Worm (Caenorhabditis elegans) whole organism, L4/young adult: ENCODE results near the gene nhr-237.

ENCODE experiments used
- W03F9.2 ChIP-seq: fragments of 150-350 bp; optimal IDR thresholded peaks from 2 replicates; lab custom pipeline; 2014; ENCODE audit warnings: missing biosample characterization, missing genetic modification characterization
- dao-5 ChIP-seq: sonication (generic microtip); optimal IDR thresholded peaks from 2 replicates; lab custom pipeline; 2016; ENCODE audit warnings: missing genotype, missing genetic modification characterization, moderate library complexity, missing compliant biosample characterization
- him-1 ChIP-seq: sonication (generic microtip); optimal IDR thresholded peaks from 2 replicates; lab custom pipeline; 2016; ENCODE audit warnings: missing genotype, missing genetic modification reagents, missing genetic modification characterization, missing compliant biosample characterization

nhr-237 gene

ce11 chrV:1593799-1594420 is 32.7 kb downstream of the nhr-237 start, which contains the start of gene F16B4.4:
TSS of gene F16B4.4 (plus strand) at chrV:1594019.
- TF ChIP-seq him-1 (tag; lab: Kevin White, UChicago) (no peak), dao-5 (no peak), W03F9.2 (tag; lab: Kevin White, UChicago) (no peak)

- TF ChIP-seq W03F9.2 (tag; lab: Kevin White, UChicago) (no peak), dao-5 (no peak), him-1 (tag; lab: Kevin White, UChicago) (no peak)
These were observed 38.5 kb downstream of the nhr-237 start, which contains the start of gene F16B4.5 for ce11 chrV:1588128-1588527. TSS of gene F16B4.5 (plus strand) at chrV:1588428.

DNA sequence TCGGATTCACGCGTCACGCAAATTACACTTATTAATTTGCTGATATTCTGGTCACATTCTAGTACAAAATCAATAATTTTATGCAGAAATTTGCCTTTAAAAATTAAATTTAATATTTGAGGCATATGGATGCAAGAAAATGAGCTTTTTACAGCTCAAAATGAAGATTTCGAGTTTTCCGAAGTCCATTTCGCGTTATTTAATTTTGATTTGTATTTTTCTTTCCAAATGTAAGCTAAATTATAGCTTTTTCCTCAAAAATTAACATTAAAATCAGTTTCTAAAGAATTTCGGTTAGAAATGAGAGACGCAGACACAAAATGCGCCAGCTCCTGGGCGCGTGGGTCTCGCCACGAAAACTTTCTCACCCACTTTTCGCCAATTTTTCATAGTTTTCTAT is 39.7 kb downstream of the nhr-237 start, which contains the start of gene F16B4.6:
Gene F16B4.6, plus strand, starts transcription at position 301 of the 400 bp plus-strand sequence.
- TF ChIP-seq him-1 (tag; lab: Kevin White, UChicago) = no peak
- TF ChIP-seq W03F9.2 (tag; lab: Kevin White, UChicago) = no peak
- TF ChIP-seq dao-5 = no peak

ce11 chrV:1585411-1585810 is 41.2 kb downstream of the nhr-237 start, which contains the start of gene F16B4.7:
TSS of gene F16B4.7 (plus strand) at chrV:1585711.
- TF ChIP-seq dao-5 = no peak
- TF ChIP-seq him-1 (tag; lab: Kevin White, UChicago) = no peak
- no peak for TF ChIP-seq W03F9.2 (tag; lab: Kevin White, UChicago)

DNA sequence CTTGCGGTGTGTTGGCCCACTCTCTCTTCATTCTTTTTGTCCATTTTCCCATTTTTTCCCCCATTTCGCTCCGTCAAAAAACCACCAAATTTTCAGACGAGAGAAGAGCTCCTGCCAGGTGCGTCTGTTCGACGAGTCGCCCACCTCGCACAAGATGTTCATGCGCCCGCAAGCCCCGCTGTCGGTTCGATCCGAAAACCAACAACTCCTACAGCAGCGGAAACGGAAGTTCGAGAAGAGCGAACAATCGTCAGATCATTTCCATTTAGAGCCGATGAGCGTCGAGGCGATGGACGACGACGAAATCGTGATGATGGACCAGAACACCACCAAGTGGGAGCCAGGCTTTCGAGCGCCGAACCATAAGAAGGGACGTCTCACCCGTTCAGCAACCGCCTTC is 43.4 kb downstream of the nhr-237 start:
- TF ChIP-seq him-1 (tag; lab: Kevin White, UChicago) (no peak), dao-5 (no peak), W03F9.2 (tag; lab: Kevin White, UChicago) (no peak)

ce11 chrV:1579790-1580189 is 46.8 kb downstream of the nhr-237 start:
- TF ChIP-seq W03F9.2 (tag; lab: Kevin White, UChicago) (no peak), dao-5 (no peak), him-1 (tag; lab: Kevin White, UChicago) (no peak)

- TF ChIP-seq dao-5 (no peak), him-1 (tag; lab: Kevin White, UChicago) (no peak), W03F9.2 (tag; lab: Kevin White, UChicago) (no peak)
These were observed 47.9 kb downstream of the nhr-237 start for ce11 chrV:1578572-1579230.

DNA sequence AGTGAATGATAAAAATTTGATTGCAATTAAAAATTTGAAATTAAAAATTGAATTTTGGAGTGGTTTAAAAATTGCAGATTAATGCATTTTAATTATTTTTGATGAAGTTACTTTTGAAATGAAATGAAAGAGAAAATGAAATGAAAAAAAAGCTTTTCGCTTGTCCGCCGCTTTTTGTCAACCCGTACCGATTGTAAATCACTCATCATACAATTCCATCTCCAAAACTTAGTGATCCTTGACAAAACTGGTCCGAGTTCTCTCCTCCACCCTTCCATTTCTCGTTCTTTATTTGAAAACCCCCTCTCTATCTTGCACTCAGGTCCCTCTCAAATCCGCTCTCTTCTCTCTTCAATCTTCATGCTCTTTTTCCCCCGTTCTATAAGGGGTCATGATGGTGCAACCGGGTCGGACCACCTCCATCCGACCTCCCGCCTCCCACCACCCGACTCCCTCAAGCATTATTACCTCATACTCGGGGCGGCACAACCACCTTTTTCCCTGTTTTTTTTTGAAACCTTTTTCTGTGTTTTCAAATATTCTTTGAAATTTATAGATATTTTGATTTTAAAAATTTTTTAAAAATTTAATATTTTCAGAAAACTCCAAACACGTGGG is 49.4 kb downstream of the nhr-237 start:
- TF ChIP-seq him-1 (tag; lab: Kevin White, UChicago) (no peak), W03F9.2 (tag; lab: Kevin White, UChicago) (no peak), dao-5 (no peak)

ce11 chrV:1575493-1576084 is 51.0 kb downstream of the nhr-237 start:
- TF ChIP-seq dao-5 (no peak), W03F9.2 (tag; lab: Kevin White, UChicago) (no peak), him-1 (tag; lab: Kevin White, UChicago) (no peak)
